Worm (Caenorhabditis elegans): ENCODE measurements around the gene nhr-25.

- TF ChIP-seq daf-8 (GFP tag; IDR thresholded peaks at IDR 0.05) (no peak), nhr-237 (tag; optimal IDR thresholded peaks at IDR 0.05) (no peak), zip-2 (tag; optimal IDR thresholded peaks at IDR 0.05) (no peak), daf-12 (tag; optimal IDR thresholded peaks at IDR 0.05) (no peak), pqm-1 (tag; optimal IDR thresholded peaks at IDR 0.05) (no peak), unc-39 (tag; optimal IDR thresholded peaks at IDR 0.05) (no peak), mep-1 (tag; optimal IDR thresholded peaks at IDR 0.05) (no peak)
Observed at ce11 chrX:12987119-12987518, 21.2 kb upstream of the nhr-25 start, which contains the start of gene mff-1.
